Fruit fly (Drosophila melanogaster) whole organism, prepupa: Measurements from ENCODE around the gene CG14626.
A peak's percentile ranks its signal among the peaks of the same experiment; 100 is the strongest.

Experiments
- CG10669 ChIP-seq: fragments of 200-800 bp; sonication (Bioruptor generic); optimal IDR thresholded peaks from 3 replicates; lab custom pipeline; 2018; ENCODE audit warnings: missing biosample characterization, mild to moderate bottlenecking, missing genetic modification characterization, moderate library complexity
- CG15336 ChIP-seq: fragments of 200-800 bp; sonication (Bioruptor generic); IDR thresholded peaks from 2 replicates; pipeline ENCODE4 v1.3.6; 2022; ENCODE audit warnings: missing biosample characterization, missing genetic modification characterization
- CG6792 ChIP-seq: fragments of 200-800 bp; sonication (Bioruptor generic); optimal IDR thresholded peaks from 3 replicates; lab custom pipeline; 2016; ENCODE audit warnings: missing biosample characterization, missing genetic modification characterization
- CG6808 ChIP-seq: fragments of 200-800 bp; sonication (Bioruptor generic); optimal IDR thresholded peaks from 3 replicates; lab custom pipeline; 2017; ENCODE audit warnings: missing biosample characterization, missing genetic modification characterization, mild to moderate bottlenecking, moderate library complexity, missing genetic modification reagents
- CG6854 ChIP-seq: fragments of 200-800 bp; sonication (Bioruptor generic); optimal IDR thresholded peaks from 2 replicates; lab custom pipeline; 2017; ENCODE audit warnings: missing biosample characterization, mild to moderate bottlenecking, missing genetic modification characterization
- Eip93F ChIP-seq: fragments of 200-800 bp; sonication (Bioruptor generic); optimal IDR thresholded peaks from 2 replicates; lab custom pipeline; 2016; ENCODE audit warnings: missing biosample characterization, mild to moderate bottlenecking, missing genetic modification characterization
- Ets96B ChIP-seq: fragments of 200-800 bp; optimal IDR thresholded peaks from 2 replicates; lab custom pipeline; 2019; ENCODE audit warnings: missing biosample characterization, mild to moderate bottlenecking, missing genetic modification characterization, moderate library complexity
- achi ChIP-seq: fragments of 200-800 bp; sonication (Bioruptor generic); optimal IDR thresholded peaks from 3 replicates; lab custom pipeline; 2016; ENCODE audit warnings: missing biosample characterization, missing genetic modification characterization
- dac ChIP-seq: fragments of 200-800 bp; sonication (Bioruptor generic); optimal IDR thresholded peaks from 2 replicates; lab custom pipeline; 2017; ENCODE audit warnings: missing biosample characterization, mild to moderate bottlenecking, missing genetic modification characterization
- dsx ChIP-seq: fragments of 200-800 bp; optimal IDR thresholded peaks from 3 replicates; lab custom pipeline; 2019; ENCODE audit warnings: missing biosample characterization, mild to moderate bottlenecking, missing genetic modification characterization, moderate library complexity; ENCODE audit not compliant: poor library complexity, severe bottlenecking
- net ChIP-seq: fragments of 200-800 bp; sonication (Bioruptor generic); optimal IDR thresholded peaks from 3 replicates; lab custom pipeline; 2016; ENCODE audit warnings: missing biosample characterization, missing genetic modification characterization

dm6 chrX:1197862-1198261 lies 13.3 kb downstream of the CG14626 start:
- TF ChIP-seq CG6854 (GFP tag; lab: Kevin White, UChicago): no peak
- TF ChIP-seq Eip93F: no peak
- TF ChIP-seq CG15336: peak; percentile 85
- no peak for TF ChIP-seq achi (GFP tag; lab: Kevin White, UChicago)
- TF ChIP-seq CG10669 (GFP tag; lab: Kevin White, UChicago): no peak
- no peak for TF ChIP-seq Ets96B (tag; lab: Kevin White, UChicago)
- no peak for TF ChIP-seq CG6792 (GFP tag; lab: Kevin White, UChicago)
- TF ChIP-seq net (GFP tag; lab: Kevin White, UChicago): no peak
- no peak for TF ChIP-seq CG6808 (GFP tag; lab: Kevin White, UChicago)
- TF ChIP-seq dsx (GFP tag; lab: Kevin White, UChicago): no peak
- TF ChIP-seq dac (GFP tag; lab: Kevin White, UChicago): no peak
